Worm (Caenorhabditis elegans) whole organism, L1 larva: Measurements from ENCODE around the gene utp-20.
A peak's percentile ranks its signal among the peaks of the same experiment; 100 is the strongest.

ENCODE experiments used
- C16A3.4 ChIP-seq: fragments of 150-350 bp; optimal IDR thresholded peaks from 2 replicates; lab custom pipeline; 2014; ENCODE audit warnings: missing biosample characterization, missing genetic modification characterization
- C34B4.2 ChIP-seq: sonication (generic microtip); optimal IDR thresholded peaks from 2 replicates; lab custom pipeline; 2017; ENCODE audit warnings: mild to moderate bottlenecking, missing genetic modification characterization, missing compliant biosample characterization
- Y116A8C.19 ChIP-seq: sonication (generic microtip); optimal IDR thresholded peaks from 2 replicates; lab custom pipeline; 2016; ENCODE audit warnings: missing compliant biosample characterization, missing genetic modification characterization, borderline replicate concordance
- alr-1 ChIP-seq: fragments of 200-800 bp; sonication (Bioruptor generic); optimal IDR thresholded peaks from 2 replicates; lab custom pipeline; 2018; ENCODE audit warnings: borderline replicate concordance, mild to moderate bottlenecking, missing genetic modification characterization, missing compliant biosample characterization
- aly-2 ChIP-seq: fragments of 150-350 bp; optimal IDR thresholded peaks from 2 replicates; lab custom pipeline; 2014; ENCODE audit warnings: missing biosample characterization, missing genetic modification characterization
- ceh-8 ChIP-seq: fragments of 200-800 bp; sonication (Bioruptor generic); optimal IDR thresholded peaks from 2 replicates; lab custom pipeline; 2018; ENCODE audit warnings: mild to moderate bottlenecking, missing genetic modification characterization, moderate library complexity, missing compliant biosample characterization
- ceh-88 ChIP-seq: fragments of 200-800 bp; sonication (Bioruptor generic); IDR thresholded peaks from 2 replicates; pipeline ENCODE4 v1.3.6; 2022; ENCODE audit warnings: missing genetic modification characterization, missing compliant biosample characterization
- dpl-1 ChIP-seq, 3 experiments: fragments of 150-350 bp in 2 of 3; sonication (generic microtip) in 1 of 3; optimal IDR thresholded peaks; 2 replicates each; lab custom pipeline; 2014 to 2017; ENCODE audit warnings: missing biosample characterization in 3 of 3, missing genetic modification characterization in 3 of 3, missing genetic modification reagents in 3 of 3
- dsc-1 ChIP-seq: sonication (generic microtip); optimal IDR thresholded peaks from 2 replicates; lab custom pipeline; 2016; ENCODE audit warnings: mild to moderate bottlenecking, missing genetic modification characterization, missing compliant biosample characterization
- efl-1 ChIP-seq, 4 experiments: fragments of 150-350 bp; optimal IDR thresholded peaks in 3 of 4; peaks in 1 of 4; 1 replicate in 1 of 4; 2 replicates in 3 of 4; lab custom pipeline; 2014; ENCODE audit warnings: missing biosample characterization in 2 of 4, missing genetic modification characterization in 2 of 4, missing genetic modification reagents in 2 of 4
- efl-3 ChIP-seq: fragments of 200-800 bp; sonication (Bioruptor generic); optimal IDR thresholded peaks from 2 replicates; lab custom pipeline; 2018; ENCODE audit warnings: mild to moderate bottlenecking, missing genetic modification characterization, missing compliant biosample characterization
- egl-27 ChIP-seq, 2 experiments: fragments of 150-350 bp in 1 of 2; sonication (generic microtip); optimal IDR thresholded peaks; 3 replicates each; lab custom pipeline; 2017 to 2018; ENCODE audit warnings: missing biosample characterization in 2 of 2, missing genetic modification characterization in 2 of 2, missing genetic modification reagents in 2 of 2
- elt-2 ChIP-seq: sonication (generic microtip); optimal IDR thresholded peaks from 2 replicates; lab custom pipeline; 2016; ENCODE audit warnings: missing genetic modification characterization, mild to moderate bottlenecking, inconsistent platforms, missing compliant biosample characterization, missing genetic modification reagents
- elt-3 ChIP-seq, 6 experiments: fragments of 150-350 bp in 1 of 6; sonication (generic microtip); optimal IDR thresholded peaks; 2 replicates each; lab custom pipeline; 2017 to 2018; ENCODE audit warnings: missing biosample characterization in 6 of 6, missing genetic modification characterization in 6 of 6, inconsistent platforms in 1 of 6
- ets-5 ChIP-seq: fragments of 200-800 bp; sonication (Bioruptor generic); IDR thresholded peaks from 2 replicates; pipeline ENCODE4 v1.3.6; 2022; ENCODE audit warnings: missing genetic modification characterization, missing compliant biosample characterization
- fkh-10 ChIP-seq: sonication (generic microtip); optimal IDR thresholded peaks from 2 replicates; lab custom pipeline; 2017; ENCODE audit warnings: missing biosample characterization, missing genetic modification reagents, missing genetic modification characterization
- hlh-4 ChIP-seq: sonication (generic microtip); optimal IDR thresholded peaks from 2 replicates; lab custom pipeline; 2016; ENCODE audit warnings: mild to moderate bottlenecking, missing genetic modification characterization, missing compliant biosample characterization
- irx-1 ChIP-seq: sonication (generic microtip); optimal IDR thresholded peaks from 2 replicates; lab custom pipeline; 2016; ENCODE audit warnings: missing genetic modification characterization, missing compliant biosample characterization
- lin-14 ChIP-seq: fragments of 200-800 bp; sonication (Bioruptor generic); optimal IDR thresholded peaks from 2 replicates; lab custom pipeline; 2018; ENCODE audit warnings: mild to moderate bottlenecking, missing genetic modification characterization, moderate library complexity, missing compliant biosample characterization
- lin-35 ChIP-seq, 2 experiments: fragments of 150-350 bp; optimal IDR thresholded peaks; 2 replicates each; lab custom pipeline; 2014; ENCODE audit warnings: missing biosample characterization in 2 of 2, missing genetic modification characterization in 2 of 2, missing genetic modification reagents in 2 of 2
- lsy-2 ChIP-seq, 2 experiments: fragments of 150-350 bp; optimal IDR thresholded peaks; 2 replicates each; lab custom pipeline; 2014; ENCODE audit warnings: missing biosample characterization in 2 of 2, missing genetic modification characterization in 2 of 2
- nhr-19 ChIP-seq: fragments of 200-800 bp; sonication (Bioruptor generic); conservative IDR thresholded peaks from 2 replicates; pipeline ENCODE4 v1.3.6; 2022; ENCODE audit warnings: missing genetic modification characterization, missing compliant biosample characterization
- nhr-47 ChIP-seq: sonication (generic microtip); optimal IDR thresholded peaks from 2 replicates; lab custom pipeline; 2016; ENCODE audit warnings: mild to moderate bottlenecking, missing genetic modification characterization, moderate library complexity, missing compliant biosample characterization
- nhr-85 ChIP-seq: sonication (generic microtip); peaks from one replicate; lab custom pipeline; 2016; ENCODE audit warnings: missing genetic modification characterization, inconsistent platforms, missing compliant biosample characterization
- sox-4 ChIP-seq: sonication (generic microtip); optimal IDR thresholded peaks from 2 replicates; lab custom pipeline; 2016; ENCODE audit warnings: missing genetic modification characterization, missing compliant biosample characterization
- sptf-1 ChIP-seq: fragments of 150-350 bp; optimal IDR thresholded peaks from 2 replicates; lab custom pipeline; 2014; ENCODE audit warnings: missing biosample characterization, missing genetic modification characterization
- swsn-7 ChIP-seq: sonication (generic microtip); optimal IDR thresholded peaks from 2 replicates; lab custom pipeline; 2016; ENCODE audit warnings: missing genetic modification characterization, missing compliant biosample characterization
- unc-130 ChIP-seq: fragments of 150-350 bp; optimal IDR thresholded peaks from 2 replicates; lab custom pipeline; 2017; ENCODE audit warnings: missing biosample characterization, missing genetic modification characterization, inconsistent platforms
- unc-62 ChIP-seq: fragments of 150-350 bp; optimal IDR thresholded peaks from 2 replicates; lab custom pipeline; 2014; ENCODE audit warnings: missing biosample characterization, missing genetic modification reagents, missing genetic modification characterization
- unc-86 ChIP-seq: sonication (generic microtip); optimal IDR thresholded peaks from 2 replicates; lab custom pipeline; 2016; ENCODE audit warnings: missing genetic modification characterization, missing compliant biosample characterization
- ztf-11 ChIP-seq, 2 experiments: sonication (generic microtip); optimal IDR thresholded peaks; 2 replicates each; lab custom pipeline; 2016 to 2017; ENCODE audit warnings: missing genetic modification characterization in 2 of 2, missing biosample characterization in 1 of 2, missing compliant biosample characterization in 1 of 2
- ztf-4 ChIP-seq: fragments of 150-350 bp; optimal IDR thresholded peaks from 2 replicates; lab custom pipeline; 2014; ENCODE audit warnings: missing biosample characterization, missing genetic modification characterization

The utp-20 gene

DNA sequence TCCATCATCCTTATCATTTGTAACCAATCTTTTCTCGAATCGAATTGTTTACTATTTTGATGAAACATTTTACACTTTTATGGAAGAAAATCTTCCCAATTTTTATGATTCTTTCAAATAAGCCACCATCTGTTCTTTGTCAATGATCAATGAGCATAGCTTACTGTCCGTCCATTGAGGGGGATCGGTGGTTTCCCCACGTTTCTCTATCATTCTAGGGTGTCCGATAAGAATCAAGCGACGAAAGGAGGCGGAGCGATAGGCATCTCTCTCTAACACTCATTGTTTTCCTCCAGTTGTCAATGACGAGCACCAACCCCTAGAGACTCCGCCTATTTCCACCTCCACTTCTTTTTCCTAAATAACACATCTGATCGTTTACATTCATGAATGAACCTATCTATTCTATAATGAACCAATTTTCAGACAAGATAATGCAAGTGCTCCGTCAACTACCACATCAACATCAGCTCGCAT is 11.6 kb upstream of the utp-20 start, which contains the start of gene C56E6.2:
TSS of gene C56E6.2 (plus strand) at position 427 of the 477 bp plus-strand sequence.
- TF ChIP-seq lin-35 (GFP tag; optimal IDR thresholded peaks at IDR 0.05; lab: Kevin White, UChicago), result no peak
- TF ChIP-seq elt-2 (tag; lab: Kevin White, UChicago), result peak; percentile 2
- TF ChIP-seq, all 84 proteins: peak for 1

DNA sequence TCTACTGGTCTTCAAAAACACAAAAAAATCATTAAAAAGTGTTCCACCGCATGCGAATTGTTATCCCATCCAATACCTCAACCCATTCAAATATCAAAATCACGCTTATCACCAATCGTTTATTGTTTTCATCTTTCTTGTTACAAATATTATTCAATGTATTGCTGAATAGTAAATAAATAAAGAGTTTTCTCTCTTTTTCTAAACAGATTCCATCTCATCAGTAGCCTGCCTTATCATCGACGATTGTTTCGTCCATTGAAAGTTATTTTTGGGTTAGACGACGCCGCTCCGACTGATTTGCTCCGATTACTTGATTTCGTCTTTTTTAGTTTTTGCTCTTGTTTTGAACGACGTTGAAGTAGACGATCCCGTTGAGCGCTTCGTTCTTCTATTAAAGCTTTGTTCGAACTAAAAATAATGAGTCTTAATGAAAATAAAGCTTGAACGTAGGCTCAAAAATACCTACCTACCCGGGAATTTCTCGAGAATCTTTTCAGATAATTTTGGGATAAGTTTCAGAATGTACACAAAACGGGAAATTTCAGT is 10.0 kb upstream of the utp-20 start:
- TF ChIP-seq ztf-4 (no peak), efl-1 (optimal IDR thresholded peaks at IDR 0.05; lab: Kevin White, UChicago) (no peak), efl-1 (GFP tag; optimal IDR thresholded peaks at IDR 0.05 in 1 of 2; lab: Kevin White, UChicago) (peak in 1 of 2 experiments; percentile 56)

DNA sequence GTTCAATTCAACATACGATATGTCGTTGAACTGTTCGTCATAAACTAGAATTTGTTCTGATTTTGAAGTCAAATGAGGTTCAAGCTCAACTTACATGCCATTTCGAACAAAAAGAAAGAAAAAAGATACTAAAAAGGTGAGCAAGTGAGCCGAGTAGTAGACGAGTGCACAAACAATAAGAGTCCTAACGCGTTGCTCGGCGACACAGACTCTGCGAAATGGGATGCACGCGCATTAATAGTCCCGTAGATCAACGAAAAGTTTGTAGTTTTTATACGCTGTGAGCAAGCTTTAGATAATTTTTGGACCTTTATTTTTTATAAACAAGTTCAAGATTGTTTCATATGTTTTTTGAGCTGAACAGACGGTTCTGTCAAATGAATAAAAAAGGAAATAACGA is 7.5 kb upstream of the utp-20 start, which contains the start of gene C56E6.4:
TSS of gene C56E6.4 (minus strand) at position 101 of the 400 bp plus-strand sequence.
- TF ChIP-seq dsc-1, result no peak
- no peak for TF ChIP-seq nhr-47 (tag; lab: Kevin White, UChicago)
- no peak for TF ChIP-seq ets-5 (GFP tag; lab: Robert Waterston, UW)
- TF ChIP-seq ceh-88 (GFP tag; lab: Robert Waterston, UW), result no peak
- no peak for TF ChIP-seq ceh-8 (GFP tag; lab: Kevin White, UChicago)
- no peak for TF ChIP-seq swsn-7 (tag; lab: Kevin White, UChicago)
- TF ChIP-seq ztf-11 (tag; optimal IDR thresholded peaks at IDR 0.05; lab: Kevin White, UChicago), result no peak
- no peak for TF ChIP-seq unc-62 (GFP tag; lab: Kevin White, UChicago)
- TF ChIP-seq efl-3 (GFP tag; lab: Kevin White, UChicago), result no peak
- TF ChIP-seq hlh-4 (tag; lab: Kevin White, UChicago), result no peak
- no peak for TF ChIP-seq aly-2 (tag; lab: Kevin White, UChicago)
- TF ChIP-seq fkh-10 (GFP tag; lab: Kevin White, UChicago), result no peak
- no peak for TF ChIP-seq C16A3.4 (tag; lab: Kevin White, UChicago)
- TF ChIP-seq elt-3 (tag; optimal IDR thresholded peaks at IDR 0.05; lab: Kevin White, UChicago), result no peak
- TF ChIP-seq egl-27 (tag; optimal IDR thresholded peaks at IDR 0.05; lab: Kevin White, UChicago), result no peak
- TF ChIP-seq alr-1 (tag; lab: Kevin White, UChicago), result no peak
- no peak for TF ChIP-seq dpl-1 (GFP tag; optimal IDR thresholded peaks at IDR 0.05; lab: Kevin White, UChicago)
- TF ChIP-seq C34B4.2, result no peak

DNA sequence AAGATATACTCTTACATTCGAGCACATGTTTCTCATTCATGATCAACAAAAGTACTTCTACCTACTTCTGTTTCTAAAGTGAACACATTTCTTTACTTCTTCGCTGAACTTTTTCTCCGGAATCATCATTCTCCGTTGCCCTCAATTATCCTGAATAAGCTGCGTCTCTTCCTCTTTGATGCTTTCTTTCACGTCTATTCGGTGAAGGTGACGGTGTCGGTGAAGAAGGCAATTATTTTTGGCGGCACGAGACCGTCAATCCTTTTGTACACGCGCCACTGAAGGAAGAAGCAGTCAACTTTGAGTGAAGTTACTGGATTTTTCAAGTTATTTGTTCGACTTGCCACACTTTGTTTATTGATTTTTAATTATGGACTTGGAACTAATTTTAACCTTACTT is 4.6 kb upstream of the utp-20 start, which contains the start of gene abch-1:
TSS of gene abch-1 (minus strand) at position 101 of the 400 bp plus-strand sequence.
- TF ChIP-seq nhr-19 (no peak), unc-86 (tag; lab: Kevin White, UChicago) (no peak), sox-4 (tag; lab: Kevin White, UChicago) (no peak), sptf-1 (no peak), lsy-2 (tag; optimal IDR thresholded peaks at IDR 0.05; lab: Kevin White, UChicago) (no peak), unc-130 (tag; lab: Kevin White, UChicago) (no peak), alr-1 (tag; lab: Kevin White, UChicago) (no peak), irx-1 (tag; lab: Kevin White, UChicago) (no peak), Y116A8C.19 (no peak), ets-5 (GFP tag; lab: Robert Waterston, UW) (no peak)

DNA sequence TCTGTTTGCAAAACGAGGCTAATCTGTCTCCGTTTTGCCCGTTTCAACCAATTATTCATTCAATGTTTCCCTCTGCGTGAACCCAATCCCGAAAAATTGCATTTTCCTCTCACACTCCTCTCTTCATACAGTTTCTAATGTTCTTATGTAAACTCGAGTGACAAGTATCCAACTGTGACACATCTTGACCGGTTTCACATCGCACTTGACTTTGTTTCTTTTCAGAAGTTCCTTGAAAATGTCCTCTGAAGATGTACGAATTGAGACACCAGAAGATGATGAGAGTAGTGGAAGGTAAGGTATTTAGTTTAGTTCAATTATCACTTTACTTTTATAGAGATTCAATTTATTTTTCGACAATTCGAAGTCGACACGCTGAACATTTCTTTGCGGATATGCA is 4.2 kb upstream of the utp-20 start, which contains the start of gene abcx-1:
TSS of gene abcx-1 (plus strand) at position 224 of the 400 bp plus-strand sequence.
- TF ChIP-seq nhr-85 (tag; lab: Kevin White, UChicago) (peak; percentile 79), aly-2 (tag; lab: Kevin White, UChicago) (no peak), lin-14 (GFP tag; lab: Kevin White, UChicago) (peak; percentile 45)
